Fruit fly (Drosophila melanogaster): ENCODE results near the gene Sfp24Bc.

- TF ChIP-seq CG14655 (GFP tag; optimal IDR thresholded peaks at IDR 0.05), result no peak
- TF ChIP-seq CG13204 (GFP tag; optimal IDR thresholded peaks at IDR 0.05), result no peak
- TF ChIP-seq CG10348 (GFP tag; IDR thresholded peaks at IDR 0.05), result no peak
- TF ChIP-seq EcR (GFP tag; optimal IDR thresholded peaks at IDR 0.05), result no peak
- TF ChIP-seq CG15710 (tag; optimal IDR thresholded peaks at IDR 0.05), result no peak
- TF ChIP-seq Snoo (tag; optimal IDR thresholded peaks at IDR 0.05), result no peak
- no peak for TF ChIP-seq CG12605 (GFP tag; IDR thresholded peaks at IDR 0.05)
Observed at dm6 chr2L:3701526-3701925, 31.1 kb upstream of the Sfp24Bc start, which contains the start of gene CG43145.

Measured in whole organism, pupa.